Fruit fly (Drosophila melanogaster) whole organism, embryonic: ENCODE measurements around the gene eIF4A.

ENCODE experiments used
- Atf6 ChIP-seq: fragments of 200-800 bp; sonication (Bioruptor generic); IDR thresholded peaks from 2 replicates; pipeline ENCODE4 v1.3.6; 2022; ENCODE audit warnings: missing biosample characterization, missing genetic modification characterization
- B-H2 ChIP-seq: fragments of 200-800 bp; sonication (Bioruptor generic); optimal IDR thresholded peaks from 2 replicates; lab custom pipeline; 2018; ENCODE audit warnings: missing biosample characterization, mild to moderate bottlenecking, missing genetic modification characterization
- CG10147 ChIP-seq: fragments of 200-800 bp; sonication (Bioruptor generic); optimal IDR thresholded peaks from 2 replicates; lab custom pipeline; 2019; ENCODE audit warnings: missing biosample characterization, mild to moderate bottlenecking, missing genetic modification characterization, moderate library complexity
- CG10654 ChIP-seq: fragments of 200-800 bp; sonication (Bioruptor generic); optimal IDR thresholded peaks from 2 replicates; lab custom pipeline; 2016; ENCODE audit warnings: missing biosample characterization, missing genetic modification characterization
- CG12299 ChIP-seq: fragments of 200-800 bp; sonication (Bioruptor generic); optimal IDR thresholded peaks from 2 replicates; lab custom pipeline; 2018; ENCODE audit warnings: missing biosample characterization, mild to moderate bottlenecking, missing genetic modification characterization
- CG15696 ChIP-seq: fragments of 200-800 bp; sonication (Bioruptor generic); optimal IDR thresholded peaks from 2 replicates; lab custom pipeline; 2019; ENCODE audit warnings: missing biosample characterization, mild to moderate bottlenecking, missing genetic modification characterization, moderate library complexity
- CG17612 ChIP-seq: fragments of 200-800 bp; sonication (Bioruptor generic); IDR thresholded peaks from 2 replicates; pipeline ENCODE4 v1.3.6; 2022; ENCODE audit warnings: missing biosample characterization, missing genetic modification characterization
- CG18599 ChIP-seq: fragments of 200-800 bp; sonication (Bioruptor generic); optimal IDR thresholded peaks from 3 replicates; lab custom pipeline; 2017; ENCODE audit warnings: missing biosample characterization, missing genetic modification characterization, mild to moderate bottlenecking, moderate library complexity, missing genetic modification reagents
- CG2116 ChIP-seq: fragments of 200-800 bp; sonication (Bioruptor generic); optimal IDR thresholded peaks from 3 replicates; lab custom pipeline; 2018; ENCODE audit warnings: missing biosample characterization, mild to moderate bottlenecking, missing genetic modification characterization
- CG30403 ChIP-seq: fragments of 200-800 bp; sonication (Bioruptor generic); optimal IDR thresholded peaks from 3 replicates; lab custom pipeline; 2016; ENCODE audit warnings: missing biosample characterization, missing genetic modification characterization
- CG3163 ChIP-seq: fragments of 200-800 bp; sonication (Bioruptor generic); optimal IDR thresholded peaks from 3 replicates; lab custom pipeline; 2016; ENCODE audit warnings: missing biosample characterization, missing genetic modification characterization
- CG33557 ChIP-seq: fragments of 200-800 bp; sonication (Bioruptor generic); optimal IDR thresholded peaks from 2 replicates; lab custom pipeline; 2019; ENCODE audit warnings: missing biosample characterization, mild to moderate bottlenecking, missing genetic modification characterization, moderate library complexity
- CG4617 ChIP-seq: fragments of 200-800 bp; sonication (Bioruptor generic); optimal IDR thresholded peaks from 3 replicates; lab custom pipeline; 2016; ENCODE audit warnings: missing biosample characterization, missing genetic modification characterization, borderline replicate concordance
- CG6791 ChIP-seq: fragments of 200-800 bp; sonication (Bioruptor generic); IDR thresholded peaks from 3 replicates; pipeline ENCODE4 v1.3.6; 2022; ENCODE audit warnings: missing biosample characterization, missing genetic modification characterization; ENCODE audit not compliant: partially characterized antibody
- CG8388 ChIP-seq: fragments of 200-800 bp; sonication (Bioruptor generic); optimal IDR thresholded peaks from 2 replicates; lab custom pipeline; 2019; ENCODE audit warnings: missing biosample characterization, mild to moderate bottlenecking, missing genetic modification characterization, moderate library complexity
- CG8944 ChIP-seq: fragments of 200-800 bp; sonication (Bioruptor generic); optimal IDR thresholded peaks from 3 replicates; lab custom pipeline; 2016; ENCODE audit warnings: missing biosample characterization, missing genetic modification characterization
- Dip3 ChIP-seq: fragments of 200-800 bp; sonication (Bioruptor generic); optimal IDR thresholded peaks from 3 replicates; lab custom pipeline; 2016; ENCODE audit warnings: missing biosample characterization, missing genetic modification characterization
- E2f1 ChIP-seq: fragments of 200-800 bp; sonication (Bioruptor generic); IDR thresholded peaks from 2 replicates; pipeline ENCODE4 v1.3.6; 2022; ENCODE audit warnings: missing biosample characterization, missing genetic modification characterization
- ERR ChIP-seq: fragments of 200-800 bp; sonication (Bioruptor generic); optimal IDR thresholded peaks from 2 replicates; lab custom pipeline; 2016; ENCODE audit warnings: missing biosample characterization, missing genetic modification characterization
- Hand ChIP-seq: fragments of 200-800 bp; sonication (Bioruptor generic); optimal IDR thresholded peaks from 2 replicates; lab custom pipeline; 2017; ENCODE audit warnings: mild to moderate bottlenecking, missing biosample characterization, missing genetic modification reagents, missing genetic modification characterization
- Myb ChIP-seq: fragments of 200-800 bp; sonication (Bioruptor generic); optimal IDR thresholded peaks from 2 replicates; lab custom pipeline; 2016; ENCODE audit warnings: missing biosample characterization, missing genetic modification characterization
- NFAT ChIP-seq: fragments of 200-800 bp; sonication (Bioruptor generic); IDR thresholded peaks from 2 replicates; pipeline ENCODE4 v1.3.6; 2022; ENCODE audit warnings: missing biosample characterization, missing genetic modification characterization
- Rfx ChIP-seq: fragments of 200-800 bp; sonication (Bioruptor generic); IDR thresholded peaks from 2 replicates; pipeline ENCODE4 v1.3.6; 2022; ENCODE audit warnings: missing biosample characterization, missing genetic modification characterization
- Scr ChIP-seq: fragments of 200-800 bp; sonication (Bioruptor generic); IDR thresholded peaks from 2 replicates; pipeline ENCODE4 v1.3.6; 2022; ENCODE audit warnings: missing biosample characterization, missing genetic modification characterization; ENCODE audit not compliant: partially characterized antibody
- Sox102F ChIP-seq: fragments of 200-800 bp; sonication (Bioruptor generic); optimal IDR thresholded peaks from 2 replicates; lab custom pipeline; 2018; ENCODE audit warnings: missing biosample characterization, mild to moderate bottlenecking, missing genetic modification characterization, moderate library complexity
- Sry-δ ChIP-seq: fragments of 200-800 bp; sonication (Bioruptor generic); optimal IDR thresholded peaks from 2 replicates; lab custom pipeline; 2016; ENCODE audit warnings: missing biosample characterization, missing genetic modification characterization
- Trl ChIP-seq, 3 experiments: fragments of >200 bp in 2 of 3; fragments of 200-800 bp in 1 of 3; sonication (Bioruptor generic) in 1 of 3; optimal IDR thresholded peaks; 2 replicates in 1 of 3; 3 replicates in 2 of 3; lab custom pipeline; 2016 to 2017; ENCODE audit warnings: missing biosample characterization in 1 of 3, missing genetic modification characterization in 1 of 3
- Usf ChIP-seq: fragments of 200-800 bp; sonication (Bioruptor generic); optimal IDR thresholded peaks from 2 replicates; lab custom pipeline; 2017; ENCODE audit warnings: missing genotype, missing biosample characterization, missing genetic modification characterization
- abd-A ChIP-seq: fragments of 200-800 bp; sonication (Bioruptor generic); optimal IDR thresholded peaks from 3 replicates; lab custom pipeline; 2019; ENCODE audit warnings: missing biosample characterization, mild to moderate bottlenecking, missing genetic modification characterization, moderate library complexity
- aop ChIP-seq: fragments of 200-800 bp; sonication (Bioruptor generic); IDR thresholded peaks from 2 replicates; pipeline ENCODE4 v1.3.6; 2022; ENCODE audit warnings: missing biosample characterization, missing genetic modification characterization
- ap ChIP-seq: fragments of 200-800 bp; sonication (Bioruptor generic); IDR thresholded peaks from 2 replicates; pipeline ENCODE4 v1.3.6; 2022; ENCODE audit warnings: missing biosample characterization, missing genetic modification characterization
- en ChIP-seq: fragments of 200-800 bp; sonication (Bioruptor generic); optimal IDR thresholded peaks from 2 replicates; lab custom pipeline; 2016; ENCODE audit warnings: missing biosample characterization, missing genetic modification characterization
- ewg ChIP-seq: fragments of 200-800 bp; sonication (Bioruptor generic); optimal IDR thresholded peaks from 3 replicates; lab custom pipeline; 2017; ENCODE audit warnings: mild to moderate bottlenecking, missing biosample characterization, missing genetic modification reagents, missing genetic modification characterization
- grau ChIP-seq: fragments of 200-800 bp; optimal IDR thresholded peaks from 3 replicates; lab custom pipeline; 2019; ENCODE audit warnings: missing biosample characterization, mild to moderate bottlenecking, missing genetic modification characterization, moderate library complexity
- hkb ChIP-seq, 2 experiments: fragments of 200-800 bp in 1 of 2; fragments of >200 bp in 1 of 2; sonication (Bioruptor generic) in 1 of 2; IDR thresholded peaks in 1 of 2; optimal IDR thresholded peaks in 1 of 2; 2 replicates each; pipeline versions ENCODE4 v1.3.6 to Lab custom; 2017 to 2022; ENCODE audit warnings: missing biosample characterization in 1 of 2, missing genetic modification characterization in 1 of 2
- maf-S ChIP-seq: fragments of 200-800 bp; sonication (Bioruptor generic); optimal IDR thresholded peaks from 2 replicates; lab custom pipeline; 2016; ENCODE audit warnings: missing biosample characterization, missing genetic modification characterization
- onecut ChIP-seq: fragments of 200-800 bp; sonication (Bioruptor generic); IDR thresholded peaks from 2 replicates; pipeline ENCODE4 v1.3.6; 2022; ENCODE audit warnings: missing biosample characterization, missing genetic modification characterization
- p53 ChIP-seq: fragments of 200-800 bp; sonication (Bioruptor generic); optimal IDR thresholded peaks from 2 replicates; lab custom pipeline; 2016; ENCODE audit warnings: missing biosample characterization, missing genetic modification characterization
- pb ChIP-seq: fragments of 200-800 bp; sonication (Bioruptor generic); optimal IDR thresholded peaks from 3 replicates; lab custom pipeline; 2016; ENCODE audit warnings: missing biosample characterization, missing genetic modification characterization
- phol ChIP-seq: fragments of 200-800 bp; sonication (Bioruptor generic); optimal IDR thresholded peaks from 3 replicates; lab custom pipeline; 2018; ENCODE audit warnings: missing biosample characterization, mild to moderate bottlenecking, missing genetic modification characterization, moderate library complexity
- pros ChIP-seq: fragments of 200-800 bp; sonication (Bioruptor generic); optimal IDR thresholded peaks from 3 replicates; lab custom pipeline; 2019; ENCODE audit warnings: missing biosample characterization, mild to moderate bottlenecking, missing genetic modification characterization, moderate library complexity
- salm ChIP-seq: fragments of 200-800 bp; sonication (Bioruptor generic); optimal IDR thresholded peaks from 2 replicates; lab custom pipeline; 2018; ENCODE audit warnings: missing biosample characterization, mild to moderate bottlenecking, missing genetic modification characterization
- schlank ChIP-seq: fragments of 200-800 bp; sonication (Bioruptor generic); optimal IDR thresholded peaks from 2 replicates; lab custom pipeline; 2018; ENCODE audit warnings: missing biosample characterization, mild to moderate bottlenecking, missing genetic modification characterization
- sens ChIP-seq: fragments of 200-800 bp; sonication (Bioruptor generic); peaks from one replicate; lab custom pipeline; 2016; ENCODE audit warnings: missing biosample characterization, missing genetic modification characterization
- sisA ChIP-seq: fragments of 200-800 bp; sonication (Bioruptor generic); IDR thresholded peaks from 2 replicates; pipeline ENCODE4 v1.3.6; 2022; ENCODE audit warnings: missing biosample characterization, missing genetic modification characterization
- tin ChIP-seq: fragments of 200-800 bp; sonication (Bioruptor generic); optimal IDR thresholded peaks from 3 replicates; lab custom pipeline; 2016; ENCODE audit warnings: missing biosample characterization, missing genetic modification characterization
- tll ChIP-seq, 2 experiments: fragments of 200-800 bp in 1 of 2; fragments of >200 bp in 1 of 2; sonication (Bioruptor generic) in 1 of 2; optimal IDR thresholded peaks; 2 replicates each; lab custom pipeline; 2017 to 2019; ENCODE audit warnings: missing biosample characterization in 2 of 2, missing genetic modification characterization in 2 of 2, mild to moderate bottlenecking in 1 of 2, moderate library complexity in 1 of 2
- twi ChIP-seq: fragments of 200-800 bp; optimal IDR thresholded peaks from 2 replicates; lab custom pipeline; 2019; ENCODE audit warnings: missing biosample characterization, mild to moderate bottlenecking, missing genetic modification characterization, moderate library complexity
- vfl ChIP-seq: fragments of 200-800 bp; sonication (Bioruptor generic); optimal IDR thresholded peaks from 2 replicates; lab custom pipeline; 2016; ENCODE audit warnings: missing biosample characterization, missing genetic modification characterization
- zen2 ChIP-seq: fragments of 200-800 bp; sonication (Bioruptor generic); IDR thresholded peaks from 3 replicates; pipeline ENCODE4 v1.3.6; 2022; ENCODE audit warnings: missing biosample characterization, missing genetic modification characterization; ENCODE audit not compliant: partially characterized antibody

eIF4A gene

dm6 chr2L:5986094-5986493, 4.5 kb downstream of the eIF4A start, which contains the start of gene ifc (continued):
- TF ChIP-seq CG2116 (GFP tag; lab: Kevin White, UChicago) (peak; percentile 69), ERR (peak; percentile 69), CG6791 (GFP tag; lab: Robert Waterston, UW) (no peak), twi (tag; lab: Kevin White, UChicago) (no peak), abd-A (tag; lab: Kevin White, UChicago) (no peak), CG12299 (tag; lab: Kevin White, UChicago) (no peak), Rfx (no peak), zen2 (no peak), schlank (tag; lab: Kevin White, UChicago) (peak; percentile 20), CG30403 (GFP tag; lab: Kevin White, UChicago) (peak; percentile 68), CG15696 (tag; lab: Kevin White, UChicago) (peak; percentile 40), sisA (GFP tag; lab: Robert Waterston, UW) (no peak), phol (tag; lab: Kevin White, UChicago) (peak; percentile 77), Sry-δ (GFP tag; lab: Kevin White, UChicago) (peak; percentile 82), Scr (GFP tag; lab: Robert Waterston, UW) (no peak), Dip3 (GFP tag; lab: Kevin White, UChicago) (peak; percentile 51), aop (no peak), Atf6 (GFP tag; lab: Robert Waterston, UW) (no peak), p53 (peak; percentile 49), CG17612 (GFP tag; lab: Robert Waterston, UW) (no peak), tin (GFP tag; lab: Kevin White, UChicago) (peak; percentile 35), ewg (GFP tag; lab: Kevin White, UChicago) (peak; percentile 49), pb (GFP tag; lab: Kevin White, UChicago) (peak; percentile 9), CG33557 (GFP tag; lab: Kevin White, UChicago) (peak; percentile 44), onecut (no peak; the same call in none of the 2 replicates), maf-S (GFP tag; lab: Kevin White, UChicago) (peak; percentile 43), Trl (optimal IDR thresholded peaks at IDR 0.05; lab: Kevin White, UChicago) (no peak), Trl (GFP tag; optimal IDR thresholded peaks at IDR 0.05; lab: Kevin White, UChicago) (peak; percentile 75), CG3163 (GFP tag; lab: Kevin White, UChicago) (peak; percentile 51), CG10654 (peak; percentile 42), Hand (GFP tag; lab: Kevin White, UChicago) (no peak), tll (GFP tag; optimal IDR thresholded peaks at IDR 0.05; lab: Kevin White, UChicago) (no peak), CG18599 (GFP tag; lab: Kevin White, UChicago) (peak; percentile 52), NFAT (GFP tag; lab: Robert Waterston, UW) (no peak), E2f1 (GFP tag; lab: Robert Waterston, UW) (no peak), hkb (optimal IDR thresholded peaks at IDR 0.05; lab: Kevin White, UChicago) (peak; percentile 79), hkb (GFP tag; IDR thresholded peaks at IDR 0.05; lab: Robert Waterston, UW) (no peak), en (peak; percentile 1), Sox102F (GFP tag; lab: Kevin White, UChicago) (no peak), CG8944 (peak; percentile 40), sens (GFP tag; lab: Kevin White, UChicago) (peak; percentile 90), vfl (GFP tag; lab: Kevin White, UChicago) (peak; percentile 62), CG8388 (GFP tag; lab: Kevin White, UChicago) (peak; percentile 15), Myb (GFP tag; lab: Kevin White, UChicago) (peak; percentile 70), B-H2 (peak; percentile 76), CG10147 (GFP tag; lab: Kevin White, UChicago) (no peak), salm (tag; lab: Kevin White, UChicago) (no peak), Usf (GFP tag; lab: Kevin White, UChicago) (no peak), grau (tag; lab: Kevin White, UChicago) (peak; percentile 69), CG4617 (GFP tag; lab: Kevin White, UChicago) (peak; percentile 61), ap (GFP tag; lab: Robert Waterston, UW) (no peak), pros (GFP tag; lab: Kevin White, UChicago) (no peak)
